Worm (Caenorhabditis elegans) whole organism, young adult: ENCODE results near the gene hmp-1.

Source experiments
- C17E4.6 ChIP-seq: fragments of 200-800 bp; sonication (Bioruptor generic); IDR thresholded peaks from 2 replicates; pipeline ENCODE4 v1.3.6; 2022; ENCODE audit warnings: missing genetic modification reagents, missing genetic modification characterization, missing compliant biosample characterization
- F23B12.7 ChIP-seq: sonication (generic microtip); optimal IDR thresholded peaks from 2 replicates; lab custom pipeline; 2017; ENCODE audit warnings: missing genetic modification characterization, mild to moderate bottlenecking, missing compliant biosample characterization, antibody characterized with exemption, moderate library complexity; ENCODE audit not compliant: insufficient read depth
- F33H1.4 ChIP-seq: fragments of 200-800 bp; sonication (Bioruptor generic); IDR thresholded peaks from 2 replicates; pipeline ENCODE4 v1.3.6; 2022; ENCODE audit warnings: missing genetic modification reagents, missing genetic modification characterization, missing compliant biosample characterization
- F39B2.1 ChIP-seq: fragments of 200-800 bp; sonication (Bioruptor generic); IDR thresholded peaks from 2 replicates; pipeline ENCODE4 v1.3.6; 2022; ENCODE audit warnings: missing genetic modification reagents, missing genetic modification characterization, missing compliant biosample characterization
- F52B5.7 ChIP-seq: sonication (generic microtip); optimal IDR thresholded peaks from 2 replicates; lab custom pipeline; 2016; ENCODE audit warnings: mild to moderate bottlenecking, missing genetic modification characterization, missing compliant biosample characterization
- F55B11.4 ChIP-seq: sonication (generic microtip); optimal IDR thresholded peaks from 2 replicates; lab custom pipeline; 2016; ENCODE audit warnings: missing compliant biosample characterization, missing genetic modification characterization, borderline replicate concordance; ENCODE audit not compliant: insufficient read depth
- F57A8.1 ChIP-seq: fragments of 200-800 bp; sonication (Bioruptor generic); optimal IDR thresholded peaks from 2 replicates; lab custom pipeline; 2018; ENCODE audit warnings: mild to moderate bottlenecking, missing genetic modification characterization, moderate library complexity, missing compliant biosample characterization
- K11D2.4 ChIP-seq: fragments of 200-800 bp; sonication (Bioruptor generic); IDR thresholded peaks from 2 replicates; pipeline ENCODE4 v1.3.6; 2022; ENCODE audit warnings: missing genetic modification reagents, missing genetic modification characterization, missing compliant biosample characterization
- Y53G8AR.9 ChIP-seq: fragments of 200-800 bp; sonication (Bioruptor generic); conservative IDR thresholded peaks from 2 replicates; pipeline ENCODE4 v1.3.6; 2022; ENCODE audit warnings: missing genetic modification reagents, missing genetic modification characterization, missing compliant biosample characterization
- Y79H2A.3 ChIP-seq: fragments of 200-800 bp; sonication (Bioruptor generic); conservative IDR thresholded peaks from 2 replicates; pipeline ENCODE4 v1.3.6; 2022; ENCODE audit warnings: missing genetic modification reagents, missing genetic modification characterization, missing compliant biosample characterization
- ZK185.1 ChIP-seq: sonication (generic microtip); optimal IDR thresholded peaks from 2 replicates; lab custom pipeline; 2016; ENCODE audit warnings: mild to moderate bottlenecking, missing genetic modification characterization, missing compliant biosample characterization; ENCODE audit not compliant: poor library complexity, severe bottlenecking
- bed-2 ChIP-seq: fragments of 200-800 bp; sonication (Bioruptor generic); IDR thresholded peaks from 2 replicates; pipeline ENCODE4 v1.3.6; 2022; ENCODE audit warnings: missing genetic modification reagents, missing genetic modification characterization, missing compliant biosample characterization
- ccch-3 ChIP-seq: fragments of 200-800 bp; sonication (Bioruptor generic); optimal IDR thresholded peaks from 2 replicates; lab custom pipeline; 2018; ENCODE audit warnings: mild to moderate bottlenecking, missing genetic modification characterization, missing compliant biosample characterization
- cebp-1 ChIP-seq, 2 experiments: fragments of 200-800 bp in 1 of 2; sonication (Bioruptor generic) in 1 of 2; sonication (generic microtip) in 1 of 2; IDR thresholded peaks in 1 of 2; optimal IDR thresholded peaks in 1 of 2; 2 replicates each; pipeline versions ENCODE4 v1.3.6 to Lab custom; 2017 to 2022; ENCODE audit warnings: missing compliant biosample characterization in 2 of 2, missing genetic modification characterization in 2 of 2, mild to moderate bottlenecking in 1 of 2, missing genetic modification reagents in 1 of 2, moderate library complexity in 1 of 2
- cebp-2 ChIP-seq: fragments of 200-800 bp; sonication (Bioruptor generic); IDR thresholded peaks from 2 replicates; pipeline ENCODE4 v1.3.6; 2022; ENCODE audit warnings: missing genetic modification characterization, missing compliant biosample characterization
- dox-1 ChIP-seq: fragments of 200-800 bp; sonication (Bioruptor generic); IDR thresholded peaks from 2 replicates; pipeline ENCODE4 v1.3.6; 2022; ENCODE audit warnings: missing genetic modification reagents, missing genetic modification characterization, missing compliant biosample characterization
- egl-44 ChIP-seq: fragments of 200-800 bp; sonication (Bioruptor generic); IDR thresholded peaks from 2 replicates; pipeline ENCODE4 v1.3.6; 2022; ENCODE audit warnings: missing genetic modification reagents, missing genetic modification characterization, missing compliant biosample characterization
- egrh-3 ChIP-seq: fragments of 200-800 bp; sonication (Bioruptor generic); IDR thresholded peaks from 2 replicates; pipeline ENCODE4 v1.3.6; 2022; ENCODE audit warnings: missing genetic modification reagents, missing genetic modification characterization, missing compliant biosample characterization
- ekl-4 ChIP-seq: fragments of 200-800 bp; sonication (Bioruptor generic); IDR thresholded peaks from 2 replicates; pipeline ENCODE4 v1.3.6; 2022; ENCODE audit warnings: missing genetic modification reagents, missing genetic modification characterization, missing compliant biosample characterization
- fkh-3 ChIP-seq: sonication (generic microtip); optimal IDR thresholded peaks from 2 replicates; lab custom pipeline; 2016; ENCODE audit warnings: mild to moderate bottlenecking, missing genetic modification characterization, missing compliant biosample characterization
- hlh-12 ChIP-seq: sonication (generic microtip); optimal IDR thresholded peaks from 2 replicates; lab custom pipeline; 2016; ENCODE audit warnings: missing genetic modification characterization, missing compliant biosample characterization
- hlh-26 ChIP-seq: fragments of 200-800 bp; sonication (Bioruptor generic); conservative IDR thresholded peaks from 2 replicates; pipeline ENCODE4 v1.3.6; 2022; ENCODE audit warnings: missing genetic modification reagents, missing genetic modification characterization, missing compliant biosample characterization
- hsf-1 ChIP-seq: fragments of 200-800 bp; sonication (Bioruptor generic); IDR thresholded peaks from 2 replicates; pipeline ENCODE4 v1.3.6; 2022; ENCODE audit warnings: missing genetic modification reagents, missing genetic modification characterization, missing compliant biosample characterization
- lag-1 ChIP-seq: fragments of 200-800 bp; sonication (Bioruptor generic); IDR thresholded peaks from 2 replicates; pipeline ENCODE4 v1.3.6; 2022; ENCODE audit warnings: missing genetic modification reagents, missing genetic modification characterization, missing compliant biosample characterization
- lin-35 ChIP-seq, 3 experiments: fragments of 150-350 bp in 2 of 3; sonication (generic microtip) in 1 of 3; optimal IDR thresholded peaks; 2 replicates each; lab custom pipeline; 2014 to 2018; ENCODE audit warnings: missing biosample characterization in 3 of 3, missing genetic modification characterization in 3 of 3, missing genetic modification reagents in 3 of 3
- lin-40 ChIP-seq: sonication (generic microtip); optimal IDR thresholded peaks from 2 replicates; lab custom pipeline; 2016; ENCODE audit warnings: missing genetic modification characterization, mild to moderate bottlenecking, missing compliant biosample characterization, missing genotype, missing genetic modification reagents
- lin-54 ChIP-seq: fragments of 200-800 bp; sonication (Bioruptor generic); optimal IDR thresholded peaks from 2 replicates; lab custom pipeline; 2018; ENCODE audit warnings: mild to moderate bottlenecking, missing genetic modification characterization, missing compliant biosample characterization
- lsl-1 ChIP-seq: fragments of 200-800 bp; sonication (Bioruptor generic); optimal IDR thresholded peaks from 2 replicates; lab custom pipeline; 2018; ENCODE audit warnings: mild to moderate bottlenecking, missing genetic modification characterization, moderate library complexity, missing compliant biosample characterization
- madf-10 ChIP-seq: sonication (generic microtip); optimal IDR thresholded peaks from 2 replicates; lab custom pipeline; 2016; ENCODE audit warnings: mild to moderate bottlenecking, missing genetic modification characterization, missing compliant biosample characterization
- madf-6 ChIP-seq: fragments of 200-800 bp; sonication (Bioruptor generic); IDR thresholded peaks from 2 replicates; pipeline ENCODE4 v1.3.6; 2022; ENCODE audit warnings: missing genetic modification reagents, missing genetic modification characterization, missing compliant biosample characterization
- madf-8 ChIP-seq: fragments of 200-800 bp; sonication (Bioruptor generic); conservative IDR thresholded peaks from 2 replicates; pipeline ENCODE4 v1.3.6; 2022; ENCODE audit warnings: missing genetic modification reagents, missing genetic modification characterization, missing compliant biosample characterization
- mes-4 ChIP-seq: sonication (generic microtip); optimal IDR thresholded peaks from 2 replicates; lab custom pipeline; 2016; ENCODE audit warnings: missing genotype, missing genetic modification characterization, missing compliant biosample characterization
- nfyb-1 ChIP-seq: fragments of 200-800 bp; sonication (Bioruptor generic); IDR thresholded peaks from 2 replicates; pipeline ENCODE4 v1.3.6; 2022; ENCODE audit warnings: missing genetic modification reagents, missing genetic modification characterization, missing compliant biosample characterization
- nhr-80 ChIP-seq: sonication (generic microtip); optimal IDR thresholded peaks from 2 replicates; lab custom pipeline; 2016; ENCODE audit warnings: missing genetic modification characterization, missing compliant biosample characterization
- rcor-1 ChIP-seq: fragments of 200-800 bp; sonication (Bioruptor generic); IDR thresholded peaks from 2 replicates; pipeline ENCODE4 v1.3.6; 2022; ENCODE audit warnings: missing genetic modification reagents, missing genetic modification characterization, missing compliant biosample characterization
- somi-1 ChIP-seq: fragments of 200-800 bp; sonication (Bioruptor generic); optimal IDR thresholded peaks from 2 replicates; lab custom pipeline; 2018; ENCODE audit warnings: mild to moderate bottlenecking, missing genetic modification characterization, missing compliant biosample characterization
- tbp1 ChIP-seq: fragments of 200-800 bp; sonication (Bioruptor generic); optimal IDR thresholded peaks from 2 replicates; lab custom pipeline; 2018; ENCODE audit warnings: mild to moderate bottlenecking, missing genetic modification characterization, missing compliant biosample characterization
- unc-62 ChIP-seq: fragments of 150-350 bp; optimal IDR thresholded peaks from 2 replicates; lab custom pipeline; 2014; ENCODE audit warnings: missing biosample characterization, missing genetic modification reagents, missing genetic modification characterization
- xnd-1 ChIP-seq: sonication (generic microtip); optimal IDR thresholded peaks from 2 replicates; lab custom pipeline; 2016; ENCODE audit warnings: missing genotype, missing genetic modification reagents, missing genetic modification characterization, missing compliant biosample characterization
- zim-3 ChIP-seq: sonication (generic microtip); optimal IDR thresholded peaks from 2 replicates; lab custom pipeline; 2017; ENCODE audit warnings: mild to moderate bottlenecking, missing genetic modification characterization, moderate library complexity, missing compliant biosample characterization

Gene hmp-1

ce11 chrV:11845492-11845891 lies at the start of gene hmp-1:
Gene hmp-1, plus strand, starts transcription at chrV:11845871.
- no peak for TF ChIP-seq hsf-1 (GFP tag; lab: Robert Waterston, UW)
- TF ChIP-seq lsl-1, result peak; percentile 88
- TF ChIP-seq ZK185.1 (tag; lab: Kevin White, UChicago), result no peak
- no peak for TF ChIP-seq Y53G8AR.9 (GFP tag; lab: Robert Waterston, UW)
- TF ChIP-seq rcor-1 (GFP tag; lab: Robert Waterston, UW), result no peak
- TF ChIP-seq somi-1 (GFP tag; lab: Kevin White, UChicago), result no peak
- TF ChIP-seq F57A8.1 (GFP tag; lab: Kevin White, UChicago), result no peak
- peak; percentile 13 for TF ChIP-seq xnd-1 (tag; lab: Kevin White, UChicago)
- no peak for TF ChIP-seq cebp-2 (GFP tag; lab: Robert Waterston, UW)
- TF ChIP-seq lag-1 (GFP tag; lab: Robert Waterston, UW), result no peak
- no peak for TF ChIP-seq unc-62 (GFP tag; lab: Kevin White, UChicago)
- peak; percentile 80 for TF ChIP-seq madf-6
- TF ChIP-seq Y79H2A.3 (GFP tag; lab: Robert Waterston, UW), result no peak
- peak; percentile 83 for TF ChIP-seq madf-8 (GFP tag; lab: Robert Waterston, UW)
- TF ChIP-seq C17E4.6, result no peak
- no peak for TF ChIP-seq egl-44
- no peak for TF ChIP-seq hlh-26
- no peak for TF ChIP-seq F52B5.7 (tag; lab: Kevin White, UChicago)
- no peak for TF ChIP-seq lin-35 (GFP tag; optimal IDR thresholded peaks at IDR 0.05; lab: Kevin White, UChicago)
- TF ChIP-seq K11D2.4 (GFP tag; lab: Robert Waterston, UW), result no peak
- peak; percentile 80 for TF ChIP-seq F33H1.4 (GFP tag; lab: Robert Waterston, UW)
- no peak for TF ChIP-seq F39B2.1 (GFP tag; lab: Robert Waterston, UW)
- TF ChIP-seq nfyb-1 (GFP tag; lab: Robert Waterston, UW), result no peak
- no peak for TF ChIP-seq lin-54 (GFP tag; lab: Kevin White, UChicago)
- TF ChIP-seq madf-10 (tag; lab: Kevin White, UChicago), result no peak
- TF ChIP-seq lin-40 (tag; lab: Kevin White, UChicago), result no peak
- TF ChIP-seq mes-4 (tag; lab: Kevin White, UChicago), result no peak
- TF ChIP-seq tbp1, result no peak
- TF ChIP-seq ekl-4 (GFP tag; lab: Robert Waterston, UW), result no peak
- no peak for TF ChIP-seq bed-2 (GFP tag; lab: Robert Waterston, UW)
- no peak for TF ChIP-seq F55B11.4 (tag; lab: Kevin White, UChicago)

ce11 chrV:11796343-11796742 lies 49.3 kb upstream of the hmp-1 start:
- TF ChIP-seq hlh-12 (tag; lab: Kevin White, UChicago), result no peak
- TF ChIP-seq fkh-3 (tag; lab: Kevin White, UChicago), result no peak
- no peak for TF ChIP-seq egrh-3 (GFP tag; lab: Robert Waterston, UW)
- TF ChIP-seq F23B12.7 (tag; lab: Kevin White, UChicago), result no peak
- no peak for TF ChIP-seq ccch-3 (GFP tag; lab: Kevin White, UChicago)
- TF ChIP-seq tbp1, result no peak
- no peak for TF ChIP-seq nhr-80
- no peak for TF ChIP-seq dox-1
- no peak for TF ChIP-seq somi-1 (GFP tag; lab: Kevin White, UChicago)
- no peak for TF ChIP-seq zim-3 (tag; lab: Kevin White, UChicago)
- TF ChIP-seq cebp-1 (GFP tag; IDR thresholded peaks at IDR 0.05; lab: Robert Waterston, UW), result no peak
- no peak for TF ChIP-seq cebp-1 (tag; optimal IDR thresholded peaks at IDR 0.05; lab: Kevin White, UChicago)
- TF ChIP-seq, all 124 proteins: peak for 0
